Fruit fly (Drosophila melanogaster) whole organism, prepupa: ENCODE results near the gene CG7857.
A peak's percentile ranks its signal among the peaks of the same experiment; 100 is the strongest.

Experiments
- Sox102F ChIP-seq: fragments of 200-800 bp; sonication (Bioruptor generic); optimal IDR thresholded peaks from 2 replicates; lab custom pipeline; 2016; ENCODE audit warnings: missing biosample characterization, mild to moderate bottlenecking, missing genetic modification characterization
- acj6 ChIP-seq: fragments of 200-800 bp; sonication (Bioruptor generic); optimal IDR thresholded peaks from 3 replicates; lab custom pipeline; 2016; ENCODE audit warnings: missing biosample characterization, missing genetic modification characterization

dm6 chr3L:15506174-15506926 is 1.7 kb upstream of the CG7857 start:
- TF ChIP-seq acj6 (GFP tag; lab: Kevin White, UChicago) (no peak), Sox102F (peak; percentile 12)
